Fruit fly (Drosophila melanogaster) whole organism, embryonic: ENCODE measurements around the gene CG6569.
A peak's percentile ranks its signal among the peaks of the same experiment; 100 is the strongest.

Experiments used
- Aef1 ChIP-seq: fragments of 200-800 bp; sonication (Bioruptor generic); IDR thresholded peaks from 3 replicates; pipeline ENCODE4 v1.3.6; 2022; ENCODE audit warnings: missing biosample characterization, missing genetic modification characterization
- CG12769 ChIP-seq: fragments of 200-800 bp; sonication (Bioruptor generic); optimal IDR thresholded peaks from 2 replicates; lab custom pipeline; 2019; ENCODE audit warnings: missing biosample characterization, mild to moderate bottlenecking, missing genetic modification characterization, moderate library complexity
- CG13123 ChIP-seq: fragments of 200-800 bp; sonication (Bioruptor generic); optimal IDR thresholded peaks from 2 replicates; lab custom pipeline; 2016; ENCODE audit warnings: missing biosample characterization, missing genetic modification characterization
- CG14710 ChIP-seq: fragments of 200-800 bp; sonication (Bioruptor generic); optimal IDR thresholded peaks from 3 replicates; lab custom pipeline; 2019; ENCODE audit warnings: missing biosample characterization, mild to moderate bottlenecking, missing genetic modification characterization, moderate library complexity
- CG15601 ChIP-seq: fragments of 200-800 bp; sonication (Bioruptor generic); optimal IDR thresholded peaks from 3 replicates; lab custom pipeline; 2019; ENCODE audit warnings: missing biosample characterization, mild to moderate bottlenecking, missing genetic modification characterization, moderate library complexity
- CG18011 ChIP-seq: fragments of 200-800 bp; sonication (Bioruptor generic); optimal IDR thresholded peaks from 2 replicates; lab custom pipeline; 2017; ENCODE audit warnings: missing biosample characterization, missing genetic modification characterization, mild to moderate bottlenecking, moderate library complexity, missing genotype
- CG18262 ChIP-seq: fragments of 200-800 bp; optimal IDR thresholded peaks from 3 replicates; lab custom pipeline; 2019; ENCODE audit warnings: missing biosample characterization, mild to moderate bottlenecking, missing genetic modification characterization, moderate library complexity
- CG2129 ChIP-seq: fragments of 200-800 bp; sonication (Bioruptor generic); IDR thresholded peaks from 2 replicates; pipeline ENCODE4 v1.3.6; 2022; ENCODE audit warnings: missing biosample characterization, missing genetic modification characterization; ENCODE audit not compliant: partially characterized antibody
- CG31365 ChIP-seq: fragments of 200-800 bp; sonication (Bioruptor generic); optimal IDR thresholded peaks from 2 replicates; lab custom pipeline; 2018; ENCODE audit warnings: missing biosample characterization, mild to moderate bottlenecking, missing genetic modification characterization
- CG32767 ChIP-seq: fragments of 200-800 bp; sonication (Bioruptor generic); IDR thresholded peaks from 2 replicates; pipeline ENCODE4 v1.3.6; 2022; ENCODE audit warnings: missing biosample characterization, missing genetic modification characterization
- CG33557 ChIP-seq: fragments of 200-800 bp; sonication (Bioruptor generic); optimal IDR thresholded peaks from 2 replicates; lab custom pipeline; 2019; ENCODE audit warnings: missing biosample characterization, mild to moderate bottlenecking, missing genetic modification characterization, moderate library complexity
- CG34376 ChIP-seq: fragments of 200-800 bp; sonication (Bioruptor generic); optimal IDR thresholded peaks from 2 replicates; lab custom pipeline; 2018; ENCODE audit warnings: missing biosample characterization, mild to moderate bottlenecking, missing genetic modification characterization
- CG3726 ChIP-seq: fragments of 200-800 bp; sonication (Bioruptor generic); IDR thresholded peaks from 3 replicates; pipeline ENCODE4, ENCODE4 v1.3.6; 2022; ENCODE audit warnings: missing biosample characterization, missing genetic modification characterization
- CG4424 ChIP-seq: fragments of 200-800 bp; sonication (Bioruptor generic); optimal IDR thresholded peaks from 3 replicates; lab custom pipeline; 2016; ENCODE audit warnings: missing biosample characterization, missing genetic modification characterization
- CG4707 ChIP-seq: fragments of 200-800 bp; sonication (Bioruptor generic); optimal IDR thresholded peaks from 2 replicates; lab custom pipeline; 2018; ENCODE audit warnings: missing biosample characterization, mild to moderate bottlenecking, missing genetic modification characterization, moderate library complexity
- CG6254 ChIP-seq: fragments of 200-800 bp; sonication (Bioruptor generic); optimal IDR thresholded peaks from 3 replicates; lab custom pipeline; 2017; ENCODE audit warnings: mild to moderate bottlenecking, missing biosample characterization, missing genetic modification reagents, missing genetic modification characterization
- CG6654 ChIP-seq: fragments of 200-800 bp; sonication (Bioruptor generic); optimal IDR thresholded peaks from 2 replicates; lab custom pipeline; 2017; ENCODE audit warnings: missing biosample characterization, mild to moderate bottlenecking, missing genetic modification characterization
- CG8359 ChIP-seq: fragments of 200-800 bp; sonication (Bioruptor generic); optimal IDR thresholded peaks from 2 replicates; lab custom pipeline; 2017; ENCODE audit warnings: missing biosample characterization, mild to moderate bottlenecking, missing genetic modification characterization, borderline replicate concordance
- CG9609 ChIP-seq: fragments of 200-800 bp; sonication (Bioruptor generic); optimal IDR thresholded peaks from 3 replicates; lab custom pipeline; 2016; ENCODE audit warnings: missing biosample characterization, missing genetic modification characterization
- CG9727 ChIP-seq: fragments of 200-800 bp; sonication (Bioruptor generic); optimal IDR thresholded peaks from 3 replicates; lab custom pipeline; 2017; ENCODE audit warnings: missing biosample characterization, mild to moderate bottlenecking, missing genetic modification characterization
- Meics ChIP-seq: fragments of 200-800 bp; sonication (Bioruptor generic); optimal IDR thresholded peaks from 2 replicates; lab custom pipeline; 2017; ENCODE audit warnings: missing biosample characterization, mild to moderate bottlenecking, missing genetic modification characterization
- NC2α ChIP-seq: fragments of 200-800 bp; sonication (Bioruptor generic); optimal IDR thresholded peaks from 2 replicates; lab custom pipeline; 2016; ENCODE audit warnings: missing biosample characterization, missing genetic modification characterization
- Oli ChIP-seq: fragments of 200-800 bp; sonication (Bioruptor generic); optimal IDR thresholded peaks from 2 replicates; lab custom pipeline; 2018; ENCODE audit warnings: missing biosample characterization, mild to moderate bottlenecking, missing genetic modification characterization, moderate library complexity
- Side ChIP-seq: fragments of 200-800 bp; sonication (Bioruptor generic); optimal IDR thresholded peaks from 2 replicates; lab custom pipeline; 2016; ENCODE audit warnings: missing biosample characterization, missing genetic modification characterization
- Taf1 ChIP-seq: fragments of 200-800 bp; sonication (Bioruptor generic); IDR thresholded peaks from 2 replicates; pipeline ENCODE4 v1.3.6; 2022; ENCODE audit warnings: missing biosample characterization, missing genetic modification characterization
- Xbp1 ChIP-seq: fragments of 200-800 bp; sonication (Bioruptor generic); optimal IDR thresholded peaks from 3 replicates; lab custom pipeline; 2016; ENCODE audit warnings: missing biosample characterization, mild to moderate bottlenecking, missing genetic modification characterization
- YL-1 ChIP-seq: fragments of 200-800 bp; sonication (Bioruptor generic); optimal IDR thresholded peaks from 3 replicates; lab custom pipeline; 2017; ENCODE audit warnings: missing biosample characterization, mild to moderate bottlenecking, missing genetic modification characterization
- ato ChIP-seq: fragments of 200-800 bp; sonication (Bioruptor generic); IDR thresholded peaks from 2 replicates; pipeline ENCODE4 v1.3.6; 2022; ENCODE audit warnings: missing biosample characterization, missing genetic modification characterization; ENCODE audit not compliant: partially characterized antibody
- bbx ChIP-seq: fragments of 200-800 bp; sonication (Bioruptor generic); IDR thresholded peaks from 2 replicates; pipeline ENCODE4 v1.3.6; 2022; ENCODE audit warnings: missing biosample characterization, missing genetic modification characterization; ENCODE audit not compliant: partially characterized antibody
- cato ChIP-seq: fragments of 200-800 bp; sonication (Bioruptor generic); optimal IDR thresholded peaks from 2 replicates; lab custom pipeline; 2016; ENCODE audit warnings: missing biosample characterization, missing genetic modification characterization, borderline replicate concordance
- cg ChIP-seq: fragments of 200-800 bp; sonication (Bioruptor generic); optimal IDR thresholded peaks from 3 replicates; lab custom pipeline; 2019; ENCODE audit warnings: missing biosample characterization, mild to moderate bottlenecking, missing genetic modification characterization, moderate library complexity
- chm ChIP-seq: fragments of 200-800 bp; sonication (Bioruptor generic); IDR thresholded peaks from 2 replicates; pipeline ENCODE4 v1.3.6; 2022; ENCODE audit warnings: missing biosample characterization, missing genetic modification characterization
- chn ChIP-seq: fragments of 200-800 bp; sonication (Bioruptor generic); optimal IDR thresholded peaks from 2 replicates; lab custom pipeline; 2016; ENCODE audit warnings: missing biosample characterization, missing genetic modification characterization
- crol ChIP-seq: fragments of 200-800 bp; sonication (Bioruptor generic); IDR thresholded peaks from 2 replicates; pipeline ENCODE4 v1.3.6; 2022; ENCODE audit warnings: missing biosample characterization, missing genetic modification characterization
- cwo ChIP-seq: fragments of 200-800 bp; sonication (Bioruptor generic); optimal IDR thresholded peaks from 3 replicates; lab custom pipeline; 2017; ENCODE audit warnings: missing biosample characterization, missing genetic modification characterization, mild to moderate bottlenecking, moderate library complexity, missing genetic modification reagents
- fd96Cb ChIP-seq: fragments of 200-800 bp; sonication (Bioruptor generic); optimal IDR thresholded peaks from 2 replicates; lab custom pipeline; 2018; ENCODE audit warnings: missing biosample characterization, mild to moderate bottlenecking, missing genetic modification characterization, moderate library complexity
- fu2 ChIP-seq: fragments of 200-800 bp; sonication (Bioruptor generic); optimal IDR thresholded peaks from 2 replicates; lab custom pipeline; 2016; ENCODE audit warnings: missing biosample characterization, missing genetic modification characterization
- gem ChIP-seq: fragments of 200-800 bp; sonication (Bioruptor generic); optimal IDR thresholded peaks from 2 replicates; lab custom pipeline; 2019; ENCODE audit warnings: missing biosample characterization, mild to moderate bottlenecking, missing genetic modification characterization, moderate library complexity
- gfzf ChIP-seq: fragments of 200-800 bp; sonication (Bioruptor generic); optimal IDR thresholded peaks from 2 replicates; lab custom pipeline; 2016; ENCODE audit warnings: missing biosample characterization, mild to moderate bottlenecking, missing genetic modification characterization, moderate library complexity
- gsb-n ChIP-seq: fragments of 200-800 bp; sonication (Bioruptor generic); optimal IDR thresholded peaks from 3 replicates; lab custom pipeline; 2018; ENCODE audit warnings: missing biosample characterization, mild to moderate bottlenecking, missing genetic modification characterization
- insv ChIP-seq, 2 experiments: fragments of 200-800 bp; sonication (Bioruptor generic); optimal IDR thresholded peaks; 3 replicates each; lab custom pipeline; 2016 to 2018; ENCODE audit warnings: missing biosample characterization in 2 of 2, missing genetic modification characterization in 2 of 2
- jumu ChIP-seq: fragments of 200-800 bp; sonication (Bioruptor generic); optimal IDR thresholded peaks from 3 replicates; lab custom pipeline; 2016; ENCODE audit warnings: missing biosample characterization, missing genetic modification characterization
- nerfin-1 ChIP-seq: fragments of 200-800 bp; sonication (Bioruptor generic); optimal IDR thresholded peaks from 3 replicates; lab custom pipeline; 2019; ENCODE audit warnings: missing biosample characterization, mild to moderate bottlenecking, missing genetic modification characterization, moderate library complexity
- sc ChIP-seq, 3 experiments: fragments of >200 bp in 2 of 3; fragments of 200-800 bp in 1 of 3; sonication (Bioruptor generic) in 1 of 3; optimal IDR thresholded peaks; 2 replicates in 2 of 3; 3 replicates in 1 of 3; lab custom pipeline; 2017; ENCODE audit warnings: mild to moderate bottlenecking in 1 of 3, missing biosample characterization in 1 of 3, missing genetic modification characterization in 1 of 3, missing genetic modification reagents in 1 of 3
- seq ChIP-seq: fragments of 200-800 bp; sonication (Bioruptor generic); IDR thresholded peaks from 2 replicates; pipeline ENCODE4 v1.3.6; 2022; ENCODE audit warnings: missing biosample characterization, missing genetic modification characterization
- sim ChIP-seq: fragments of 200-800 bp; sonication (Bioruptor generic); IDR thresholded peaks from 2 replicates; pipeline ENCODE4 v1.3.6; 2022; ENCODE audit warnings: missing biosample characterization, missing genetic modification characterization
- sna ChIP-seq: fragments of 200-800 bp; sonication (Bioruptor generic); IDR thresholded peaks from 2 replicates; pipeline ENCODE4 v1.3.6; 2022; ENCODE audit warnings: missing biosample characterization, missing genetic modification characterization; ENCODE audit not compliant: partially characterized antibody
- stwl ChIP-seq: fragments of 200-800 bp; sonication (Bioruptor generic); optimal IDR thresholded peaks from 3 replicates; lab custom pipeline; 2018; ENCODE audit warnings: missing biosample characterization, mild to moderate bottlenecking, missing genetic modification characterization, moderate library complexity
- tap ChIP-seq: fragments of 200-800 bp; optimal IDR thresholded peaks from 3 replicates; lab custom pipeline; 2019; ENCODE audit warnings: missing biosample characterization, mild to moderate bottlenecking, missing genetic modification characterization, moderate library complexity
- vnd ChIP-seq: fragments of 200-800 bp; sonication (Bioruptor generic); IDR thresholded peaks from 3 replicates; pipeline ENCODE4 v1.3.6; 2022; ENCODE audit warnings: missing biosample characterization, missing genetic modification characterization; ENCODE audit not compliant: partially characterized antibody

CG6569 gene

DNA sequence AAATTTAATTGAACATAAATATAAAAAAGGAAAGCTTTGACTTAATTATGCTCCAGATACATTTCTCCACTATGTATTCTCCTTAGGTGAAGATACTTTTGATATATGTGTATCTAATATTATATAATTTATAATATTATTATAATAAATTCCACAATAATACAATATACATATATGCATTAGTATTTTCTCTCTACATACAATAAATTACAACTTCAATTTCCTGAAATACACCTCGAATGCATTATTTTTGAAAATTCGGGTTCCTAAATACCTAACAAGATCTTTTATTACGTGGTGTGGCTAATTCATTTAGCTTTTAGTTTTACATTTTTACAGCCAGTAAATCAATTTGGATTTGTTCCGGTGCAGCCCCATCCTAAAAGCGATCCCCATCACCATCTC lies 37.4 kb downstream of the CG6569 start:
- TF ChIP-seq CG6254 (GFP tag; lab: Kevin White, UChicago) (peak; percentile 23), CG6654 (GFP tag; lab: Kevin White, UChicago) (no peak), Side (no peak), cg (GFP tag; lab: Kevin White, UChicago) (no peak), CG12769 (tag; lab: Kevin White, UChicago) (no peak), CG9727 (peak; percentile 21), stwl (no peak), Aef1 (GFP tag; lab: Robert Waterston, UW) (no peak), sim (GFP tag; lab: Robert Waterston, UW) (no peak), cwo (no peak), CG3726 (GFP tag; lab: Robert Waterston, UW) (no peak), bbx (GFP tag; lab: Robert Waterston, UW) (no peak), jumu (GFP tag; lab: Kevin White, UChicago) (no peak), CG4707 (no peak), Taf1 (GFP tag; lab: Robert Waterston, UW) (no peak), gfzf (GFP tag; lab: Kevin White, UChicago) (no peak), fu2 (no peak), insv (GFP tag; optimal IDR thresholded peaks at IDR 0.05; lab: Kevin White, UChicago) (no peak), nerfin-1 (tag; lab: Kevin White, UChicago) (no peak), CG13123 (GFP tag; lab: Kevin White, UChicago) (no peak), Oli (peak; percentile 15), CG14710 (tag; lab: Kevin White, UChicago) (peak; percentile 72), NC2α (GFP tag; lab: Kevin White, UChicago) (no peak), Meics (no peak), CG2129 (GFP tag; lab: Robert Waterston, UW) (no peak), CG9609 (GFP tag; lab: Kevin White, UChicago) (no peak), ato (no peak), sc (optimal IDR thresholded peaks at IDR 0.05; lab: Kevin White, UChicago) (no peak), sc (GFP tag; optimal IDR thresholded peaks at IDR 0.05; lab: Kevin White, UChicago) (peak; percentile 11), CG18262 (tag; lab: Kevin White, UChicago) (peak; percentile 80), vnd (GFP tag; lab: Robert Waterston, UW) (no peak), chm (GFP tag; lab: Robert Waterston, UW) (no peak), CG34376 (GFP tag; lab: Kevin White, UChicago) (no peak), Xbp1 (no peak), seq (no peak), CG33557 (GFP tag; lab: Kevin White, UChicago) (peak; percentile 52), CG15601 (tag; lab: Kevin White, UChicago) (peak; percentile 21), CG32767 (GFP tag; lab: Robert Waterston, UW) (no peak), CG31365 (tag; lab: Kevin White, UChicago) (no peak), cato (GFP tag; lab: Kevin White, UChicago) (no peak), CG18011 (no peak), gem (tag; lab: Kevin White, UChicago) (peak; percentile 57), sna (GFP tag; lab: Robert Waterston, UW) (no peak), fd96Cb (tag; lab: Kevin White, UChicago) (peak; percentile 42), CG4424 (GFP tag; lab: Kevin White, UChicago) (peak; percentile 2), chn (GFP tag; lab: Kevin White, UChicago) (no peak), tap (no peak), crol (GFP tag; lab: Robert Waterston, UW) (no peak), YL-1 (GFP tag; lab: Kevin White, UChicago) (no peak), gsb-n (tag; lab: Kevin White, UChicago) (peak; percentile 33), CG8359 (GFP tag; lab: Kevin White, UChicago) (no peak)
